Fruit fly (Drosophila melanogaster): ENCODE data around the gene sloth2.

Gene sloth2

dm6 chrX:6997653-6998491 is 13.3 kb upstream of the sloth2 start (continued):
- TF ChIP-seq zen (tag; optimal IDR thresholded peaks at IDR 0.05) = peak; percentile 58
- no peak for TF ChIP-seq GATAe (GFP tag; conservative IDR thresholded peaks at IDR 0.05)
- peak; percentile 39 for TF ChIP-seq trem (tag; optimal IDR thresholded peaks at IDR 0.05)
- peak; percentile 14 for TF ChIP-seq CG12236 (GFP tag; optimal IDR thresholded peaks at IDR 0.05)
- no peak for TF ChIP-seq disco-r (GFP tag; optimal IDR thresholded peaks at IDR 0.05)
- no peak for TF ChIP-seq dysf (GFP tag; IDR thresholded peaks at IDR 0.05)
- TF ChIP-seq CG8388 (GFP tag; optimal IDR thresholded peaks at IDR 0.05) = peak; percentile 14
- TF ChIP-seq Abd-B (GFP tag; optimal IDR thresholded peaks at IDR 0.05) = peak; percentile 35
- no peak for TF ChIP-seq HLH4C (GFP tag; IDR thresholded peaks at IDR 0.05; ENCODE audit: partially characterized antibody)
- peak; percentile 6 for TF ChIP-seq ATbp (GFP tag; optimal IDR thresholded peaks at IDR 0.05)
- TF ChIP-seq ranshi (GFP tag; IDR thresholded peaks at IDR 0.05) = 0 out of 2 replicates have a peak, but pooled peaks have one; percentile 11
- no peak for TF ChIP-seq pros (GFP tag; optimal IDR thresholded peaks at IDR 0.05)
- no peak for TF ChIP-seq danr (GFP tag; IDR thresholded peaks at IDR 0.05)
- peak; percentile 10 for TF ChIP-seq grau (tag; optimal IDR thresholded peaks at IDR 0.05)
- no peak for TF ChIP-seq CG5180 (GFP tag; optimal IDR thresholded peaks at IDR 0.05)
- TF ChIP-seq CG17361 (GFP tag; IDR thresholded peaks at IDR 0.05) = peak; percentile 59
- TF ChIP-seq Lhr (GFP tag; optimal IDR thresholded peaks at IDR 0.05) = peak; percentile 19
- peak in 1 of 2 experiments; percentile 74 for TF ChIP-seq eve (GFP tag; optimal IDR thresholded peaks at IDR 0.05)
- TF ChIP-seq CG30431 (GFP tag; optimal IDR thresholded peaks at IDR 0.05) = peak; percentile 6
- peak; percentile 32 for TF ChIP-seq dmrt11E (tag; optimal IDR thresholded peaks at IDR 0.05)
- TF ChIP-seq CG12391 (tag; optimal IDR thresholded peaks at IDR 0.05) = peak; percentile 54
- peak; percentile 33 for TF ChIP-seq CG6254 (GFP tag; optimal IDR thresholded peaks at IDR 0.05)
- TF ChIP-seq CG11695 (GFP tag; IDR thresholded peaks at IDR 0.05) = no peak
- peak; percentile 1 for TF ChIP-seq nom (GFP tag; optimal IDR thresholded peaks at IDR 0.05)
- no peak for TF ChIP-seq amos (GFP tag; IDR thresholded peaks at IDR 0.05; ENCODE audit: partially characterized antibody)
- no peak for TF ChIP-seq CG8924 (tag; optimal IDR thresholded peaks at IDR 0.05)
- TF ChIP-seq gcm (GFP tag; optimal IDR thresholded peaks at IDR 0.05) = no peak
- no peak for TF ChIP-seq CG4404 (GFP tag; IDR thresholded peaks at IDR 0.05)
- peak; percentile 40; the same call in 2 of the 3 replicates for TF ChIP-seq row (GFP tag; IDR thresholded peaks at IDR 0.05)
- TF ChIP-seq stc (GFP tag; IDR thresholded peaks at IDR 0.05) = peak; percentile 64
- TF ChIP-seq CG6689 (GFP tag; IDR thresholded peaks at IDR 0.05) = peak; percentile 37
- peak; percentile 39 for TF ChIP-seq corto (GFP tag; optimal IDR thresholded peaks at IDR 0.05)
- peak; percentile 46 for TF ChIP-seq nmo (GFP tag; optimal IDR thresholded peaks at IDR 0.05)
- TF ChIP-seq CG3407 (GFP tag; optimal IDR thresholded peaks at IDR 0.05) = no peak
- peak; percentile 30 for TF ChIP-seq Sry-β (GFP tag; optimal IDR thresholded peaks at IDR 0.05)
- TF ChIP-seq Dad (GFP tag; optimal IDR thresholded peaks at IDR 0.05) = no peak
- peak; percentile 61 for TF ChIP-seq gem (tag; optimal IDR thresholded peaks at IDR 0.05)
- peak; percentile 50 for TF ChIP-seq dmrt99B (tag; optimal IDR thresholded peaks at IDR 0.05)
- TF ChIP-seq dpn (GFP tag; optimal IDR thresholded peaks at IDR 0.05) = peak in 1 of 2 experiments; percentile 16
- no peak for TF ChIP-seq ems (GFP tag; optimal IDR thresholded peaks at IDR 0.05)
- 0 out of 2 replicates have a peak, but pooled peaks have one; percentile 14 for TF ChIP-seq Awh (GFP tag; IDR thresholded peaks at IDR 0.05)
- peak; percentile 22; the same call in 1 of the 2 replicates for TF ChIP-seq CG17328 (GFP tag; IDR thresholded peaks at IDR 0.05)
- peak; percentile 41 for TF ChIP-seq twi (tag; optimal IDR thresholded peaks at IDR 0.05)
- TF ChIP-seq CoRest (tag; optimal IDR thresholded peaks at IDR 0.05) = peak; percentile 56
- TF ChIP-seq ewg (GFP tag; optimal IDR thresholded peaks at IDR 0.05) = peak; percentile 2
- TF ChIP-seq pan (optimal IDR thresholded peaks at IDR 0.05) = no peak
- TF ChIP-seq pan (GFP tag; optimal IDR thresholded peaks at IDR 0.05 in 1 of 2, IDR thresholded peaks at IDR 0.05 in 1 of 2) = peak in 1 of 2 experiments; percentile 5
- TF ChIP-seq tin (GFP tag; optimal IDR thresholded peaks at IDR 0.05) = no peak
